Fruit fly (Drosophila melanogaster) Kc167 (cell line): Measurements from ENCODE around the gene mthl7.

Experiments used
- Sin3A ChIP-seq: fragments of >200 bp; optimal IDR thresholded peaks from 2 replicates; lab custom pipeline; 2018; ENCODE audit warnings: missing external identifiers
- psq ChIP-seq: fragments of >200 bp; optimal IDR thresholded peaks from 2 replicates; lab custom pipeline; 2017; ENCODE audit warnings: missing external identifiers

DNA sequence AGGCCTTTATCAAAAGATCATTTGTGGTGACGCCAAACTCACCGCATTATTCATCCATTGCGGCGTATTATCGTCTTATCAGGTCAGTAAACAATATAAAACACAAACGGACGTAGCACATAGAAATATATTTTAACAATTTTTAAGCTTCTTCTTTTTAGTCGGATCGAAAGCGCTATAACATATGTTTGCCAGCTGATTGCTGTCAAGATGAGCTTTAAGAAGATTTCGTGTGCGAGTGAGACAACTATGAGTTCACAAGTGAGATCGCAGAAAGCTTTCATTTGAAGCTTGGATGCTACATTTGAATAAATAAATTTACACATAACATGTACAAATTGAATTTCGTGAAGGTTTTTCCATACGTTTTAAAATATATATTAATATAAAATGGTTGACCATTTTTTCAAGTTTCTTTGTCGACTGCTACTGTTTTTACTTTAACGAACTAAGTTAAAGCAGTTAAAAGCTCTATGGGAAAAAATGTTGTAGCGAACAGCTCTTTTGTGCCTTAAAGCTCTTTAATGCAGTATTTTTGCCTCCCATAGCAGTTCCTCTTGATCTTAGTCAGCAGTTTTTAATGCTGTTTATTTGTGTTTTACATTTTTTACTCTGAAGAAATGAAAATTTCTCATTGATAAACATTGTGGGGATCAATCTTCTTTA, 21.5 kb downstream of the mthl7 start, which contains the start of gene CG42445:
- TF ChIP-seq psq = no peak
- TF ChIP-seq Sin3A = no peak
